Worm (Caenorhabditis elegans): ENCODE data around the gene prmt-1.

- TF ChIP-seq unc-62 (GFP tag; optimal IDR thresholded peaks at IDR 0.05) (no peak), lin-13 (tag; optimal IDR thresholded peaks at IDR 0.05) (no peak), lsy-2 (tag; optimal IDR thresholded peaks at IDR 0.05) (no peak), hlh-1 (tag; optimal IDR thresholded peaks at IDR 0.05) (no peak), unc-39 (tag; optimal IDR thresholded peaks at IDR 0.05) (no peak), nhr-12 (tag; optimal IDR thresholded peaks at IDR 0.05) (no peak), nhr-28 (tag; optimal IDR thresholded peaks at IDR 0.05) (no peak), ham-2 (GFP tag; optimal IDR thresholded peaks at IDR 0.05) (no peak), ces-1 (GFP tag; optimal IDR thresholded peaks at IDR 0.05) (no peak)
Measured at ce11 chrV:20234439-20234838, 35.1 kb downstream of the prmt-1 start.
